Worm (Caenorhabditis elegans): ENCODE results near the gene scl-1.

DNA sequence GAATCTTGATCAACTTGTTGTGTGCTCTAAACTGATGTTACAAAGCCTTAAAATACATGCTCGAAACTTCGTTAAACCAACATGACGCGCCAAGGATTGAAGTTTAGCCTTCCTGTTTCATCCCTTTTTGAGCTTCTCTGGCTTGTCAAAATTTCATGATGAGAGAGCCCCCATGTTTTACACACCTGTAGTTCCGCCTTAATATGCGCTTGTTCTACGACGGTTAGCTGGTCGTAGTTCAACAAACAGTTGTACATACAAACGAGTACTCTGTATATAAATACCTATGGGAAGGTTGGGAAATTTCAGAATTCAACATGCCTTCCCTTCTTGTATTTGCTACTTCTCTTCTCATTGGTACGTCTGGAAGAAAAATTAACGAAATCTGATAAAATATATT is 12.3 kb downstream of the scl-1 start, which contains the start of gene scl-6:
- TF ChIP-seq ztf-23 (GFP tag; IDR thresholded peaks at IDR 0.05) (no peak), tab-1 (GFP tag; IDR thresholded peaks at IDR 0.05) (no peak)

All from whole organism, midembryonic.